Worm (Caenorhabditis elegans) whole organism, L4 larva: ENCODE data around the gene ZK1236.1.
A peak's percentile ranks its signal among the peaks of the same experiment; 100 is the strongest.

Experiments used
- F10B5.3 ChIP-seq: sonication (generic microtip); optimal IDR thresholded peaks from 2 replicates; lab custom pipeline; 2016; ENCODE audit warnings: mild to moderate bottlenecking, missing genetic modification characterization, missing compliant biosample characterization
- F37D6.2 ChIP-seq: sonication (generic microtip); optimal IDR thresholded peaks from 2 replicates; lab custom pipeline; 2016; ENCODE audit warnings: mild to moderate bottlenecking, missing genetic modification characterization, missing compliant biosample characterization
- F49E8.2 ChIP-seq: sonication (generic microtip); optimal IDR thresholded peaks from 2 replicates; lab custom pipeline; 2016; ENCODE audit warnings: missing compliant biosample characterization, mild to moderate bottlenecking, missing genetic modification characterization, borderline replicate concordance
- T20F7.1 ChIP-seq: fragments of 200-800 bp; sonication (Bioruptor generic); optimal IDR thresholded peaks from 2 replicates; lab custom pipeline; 2018; ENCODE audit warnings: mild to moderate bottlenecking, missing genetic modification characterization, missing compliant biosample characterization
- Y75B8A.6 ChIP-seq: fragments of 200-800 bp; sonication (Bioruptor generic); IDR thresholded peaks from 2 replicates; pipeline ENCODE4 v1.3.6; 2022; ENCODE audit warnings: missing genetic modification reagents, missing genetic modification characterization, missing compliant biosample characterization
- ZK337.2 ChIP-seq: fragments of 200-800 bp; sonication (Bioruptor generic); IDR thresholded peaks from 2 replicates; pipeline ENCODE4 v1.3.6; 2022; ENCODE audit warnings: missing genetic modification reagents, missing genetic modification characterization, missing compliant biosample characterization
- ZK546.5 ChIP-seq, 2 experiments: sonication (generic microtip); optimal IDR thresholded peaks; 2 replicates each; lab custom pipeline; 2017; ENCODE audit warnings: missing biosample characterization in 2 of 2, missing genetic modification characterization in 2 of 2
- attf-4 ChIP-seq: sonication (generic microtip); optimal IDR thresholded peaks from 3 replicates; lab custom pipeline; 2017; ENCODE audit warnings: missing biosample characterization, missing genetic modification characterization
- ceh-20 ChIP-seq: fragments of 200-800 bp; sonication (Bioruptor generic); IDR thresholded peaks from 2 replicates; pipeline ENCODE4 v1.3.6; 2022; ENCODE audit warnings: missing genetic modification reagents, missing genetic modification characterization, missing compliant biosample characterization
- ceh-32 ChIP-seq: sonication (generic microtip); optimal IDR thresholded peaks from 2 replicates; lab custom pipeline; 2016; ENCODE audit warnings: mild to moderate bottlenecking, missing genetic modification characterization, missing compliant biosample characterization; ENCODE audit not compliant: poor library complexity
- ceh-44 ChIP-seq: fragments of 200-800 bp; sonication (Bioruptor generic); IDR thresholded peaks from 2 replicates; pipeline ENCODE4 v1.3.6; 2022; ENCODE audit warnings: missing genetic modification reagents, missing genetic modification characterization, missing compliant biosample characterization
- ceh-82 ChIP-seq: sonication (generic microtip); optimal IDR thresholded peaks from 2 replicates; lab custom pipeline; 2017; ENCODE audit warnings: missing biosample characterization, missing genetic modification characterization
- ces-1 ChIP-seq: fragments of 150-350 bp; sonication (generic microtip); optimal IDR thresholded peaks from 4 replicates; lab custom pipeline; 2014; ENCODE audit warnings: missing biosample characterization, missing genetic modification reagents, missing genetic modification characterization
- cey-2 ChIP-seq: sonication (generic microtip); optimal IDR thresholded peaks from 3 replicates; lab custom pipeline; 2017; ENCODE audit warnings: missing genetic modification characterization, mild to moderate bottlenecking, missing compliant biosample characterization, antibody characterized with exemption, borderline replicate concordance; ENCODE audit not compliant: insufficient read depth
- ctbp-1 ChIP-seq: fragments of 200-800 bp; sonication (Bioruptor generic); IDR thresholded peaks from 2 replicates; pipeline ENCODE4 v1.3.6; 2022; ENCODE audit warnings: missing genetic modification reagents, missing genetic modification characterization, missing compliant biosample characterization
- daf-12 ChIP-seq: fragments of 150-350 bp; optimal IDR thresholded peaks from 2 replicates; lab custom pipeline; 2014; ENCODE audit warnings: missing biosample characterization, missing genetic modification reagents, missing genetic modification characterization
- daf-19 ChIP-seq: fragments of 200-800 bp; sonication (Bioruptor generic); conservative IDR thresholded peaks from 2 replicates; pipeline ENCODE4 v1.3.6; 2022; ENCODE audit warnings: missing genetic modification characterization, missing compliant biosample characterization
- dpl-1 ChIP-seq: fragments of 150-350 bp; optimal IDR thresholded peaks from 2 replicates; lab custom pipeline; 2014; ENCODE audit warnings: missing biosample characterization, missing genetic modification reagents, missing genetic modification characterization
- duxl-1 ChIP-seq: sonication (generic microtip); optimal IDR thresholded peaks from 2 replicates; lab custom pipeline; 2016; ENCODE audit warnings: mild to moderate bottlenecking, missing genetic modification characterization, moderate library complexity, missing compliant biosample characterization; ENCODE audit not compliant: poor library complexity
- fkh-10 ChIP-seq: fragments of 150-350 bp; optimal IDR thresholded peaks from 2 replicates; lab custom pipeline; 2014; ENCODE audit warnings: missing biosample characterization, missing genetic modification reagents, missing genetic modification characterization
- gei-8 ChIP-seq: fragments of 200-800 bp; sonication (Bioruptor generic); optimal IDR thresholded peaks from 2 replicates; lab custom pipeline; 2018; ENCODE audit warnings: mild to moderate bottlenecking, missing genetic modification characterization, missing compliant biosample characterization
- hif-1 ChIP-seq, 2 experiments: sonication (generic microtip); optimal IDR thresholded peaks; 2 replicates each; lab custom pipeline; 2016 to 2017; ENCODE audit warnings: missing compliant biosample characterization in 2 of 2, missing genetic modification characterization in 2 of 2, missing genetic modification reagents in 2 of 2, missing genotype in 2 of 2, mild to moderate bottlenecking in 1 of 2
- hlh-11 ChIP-seq: fragments of 200-800 bp; sonication (Bioruptor generic); optimal IDR thresholded peaks from 2 replicates; lab custom pipeline; 2018; ENCODE audit warnings: mild to moderate bottlenecking, missing genetic modification characterization, missing compliant biosample characterization
- hlh-30 ChIP-seq: sonication (generic microtip); optimal IDR thresholded peaks from 2 replicates; lab custom pipeline; 2017; ENCODE audit warnings: antibody characterized with exemption, mild to moderate bottlenecking, missing genetic modification characterization, missing compliant biosample characterization; ENCODE audit not compliant: insufficient read depth
- hmg-1.1 ChIP-seq: fragments of 200-800 bp; sonication (Bioruptor generic); IDR thresholded peaks from 2 replicates; pipeline ENCODE4 v1.3.6; 2022; ENCODE audit warnings: missing genetic modification reagents, missing genetic modification characterization, missing compliant biosample characterization
- jun-1 ChIP-seq: fragments of 150-350 bp; optimal IDR thresholded peaks from 2 replicates; lab custom pipeline; 2014; ENCODE audit warnings: missing biosample characterization, missing genetic modification reagents, missing genetic modification characterization
- lim-7 ChIP-seq: fragments of 200-800 bp; sonication (Bioruptor generic); IDR thresholded peaks from 2 replicates; pipeline ENCODE4 v1.3.6; 2022; ENCODE audit warnings: missing genetic modification characterization, missing compliant biosample characterization
- lin-1 ChIP-seq: fragments of 200-800 bp; sonication (Bioruptor generic); IDR thresholded peaks from 2 replicates; pipeline ENCODE4 v1.3.6; 2022; ENCODE audit warnings: missing genetic modification reagents, missing genetic modification characterization, missing compliant biosample characterization
- lin-15B ChIP-seq: fragments of 150-350 bp; sonication (generic microtip); optimal IDR thresholded peaks from 3 replicates; lab custom pipeline; 2014; ENCODE audit warnings: missing biosample characterization, missing genetic modification characterization
- lin-29 ChIP-seq: fragments of 200-800 bp; sonication (Bioruptor generic); IDR thresholded peaks from 2 replicates; pipeline ENCODE4 v1.3.6; 2022; ENCODE audit warnings: missing genetic modification reagents, missing genetic modification characterization, missing compliant biosample characterization
- lin-38 ChIP-seq: fragments of 200-800 bp; sonication (Bioruptor generic); IDR thresholded peaks from 2 replicates; pipeline ENCODE4 v1.3.6; 2022; ENCODE audit warnings: missing genetic modification reagents, missing genetic modification characterization, missing compliant biosample characterization
- lin-39 ChIP-seq: fragments of 150-350 bp; optimal IDR thresholded peaks from 2 replicates; lab custom pipeline; 2014; ENCODE audit warnings: missing biosample characterization, missing genetic modification reagents, missing genetic modification characterization
- mdt-29 ChIP-seq: fragments of 200-800 bp; sonication (Bioruptor generic); IDR thresholded peaks from 2 replicates; pipeline ENCODE4 v1.3.6; 2022; ENCODE audit warnings: missing genetic modification reagents, missing genetic modification characterization, missing compliant biosample characterization
- nhr-10 ChIP-seq: fragments of 150-350 bp; optimal IDR thresholded peaks from 2 replicates; lab custom pipeline; 2014; ENCODE audit warnings: missing biosample characterization, missing genetic modification characterization
- nhr-25 ChIP-seq: sonication (generic microtip); optimal IDR thresholded peaks from 2 replicates; lab custom pipeline; 2017; ENCODE audit warnings: missing genetic modification characterization, mild to moderate bottlenecking, missing compliant biosample characterization, antibody characterized with exemption, moderate library complexity, borderline replicate concordance; ENCODE audit not compliant: insufficient read depth
- nhr-41 ChIP-seq: fragments of 200-800 bp; sonication (Bioruptor generic); IDR thresholded peaks from 2 replicates; pipeline ENCODE4 v1.3.6; 2022; ENCODE audit warnings: missing genetic modification reagents, missing genetic modification characterization, missing compliant biosample characterization
- pha-4 ChIP-seq, 2 experiments: fragments of 150-350 bp in 1 of 2; fragments of 200-800 bp in 1 of 2; sonication (Bioruptor generic) in 1 of 2; IDR thresholded peaks in 1 of 2; optimal IDR thresholded peaks in 1 of 2; 2 replicates each; pipeline versions ENCODE4 v1.3.6 to Lab custom; 2014 to 2022; ENCODE audit warnings: missing genetic modification characterization in 2 of 2, missing genetic modification reagents in 2 of 2, missing biosample characterization in 1 of 2, missing compliant biosample characterization in 1 of 2
- php-3 ChIP-seq: fragments of 200-800 bp; sonication (Bioruptor generic); IDR thresholded peaks from 2 replicates; pipeline ENCODE4 v1.3.6; 2022; ENCODE audit warnings: missing genetic modification reagents, missing genetic modification characterization, missing compliant biosample characterization
- pqm-1 ChIP-seq: sonication (generic microtip); optimal IDR thresholded peaks from 2 replicates; lab custom pipeline; 2017; ENCODE audit warnings: missing biosample characterization, missing genetic modification characterization
- rbr-2 ChIP-seq: sonication (generic microtip); optimal IDR thresholded peaks from 2 replicates; lab custom pipeline; 2016; ENCODE audit warnings: missing genotype, missing genetic modification characterization, missing compliant biosample characterization
- saeg-2 ChIP-seq: fragments of 200-800 bp; sonication (Bioruptor generic); IDR thresholded peaks from 2 replicates; pipeline ENCODE4 v1.3.6; 2022; ENCODE audit warnings: missing genetic modification reagents, missing genetic modification characterization, missing compliant biosample characterization
- sdz-12 ChIP-seq: fragments of 200-800 bp; sonication (Bioruptor generic); optimal IDR thresholded peaks from 2 replicates; lab custom pipeline; 2018; ENCODE audit warnings: mild to moderate bottlenecking, missing genetic modification characterization, missing compliant biosample characterization
- skn-1 ChIP-seq: fragments of 150-350 bp; optimal IDR thresholded peaks from 2 replicates; lab custom pipeline; 2014; ENCODE audit warnings: missing biosample characterization, missing genetic modification characterization
- snpc-1.2 ChIP-seq: fragments of 200-800 bp; sonication (Bioruptor generic); IDR thresholded peaks from 2 replicates; pipeline ENCODE4 v1.3.6; 2022; ENCODE audit warnings: missing genetic modification reagents, missing genetic modification characterization, missing compliant biosample characterization
- snpc-4 ChIP-seq: fragments of 150-350 bp; optimal IDR thresholded peaks from 2 replicates; lab custom pipeline; 2014; ENCODE audit warnings: missing biosample characterization, missing genetic modification characterization
- unc-62 ChIP-seq, 3 experiments: fragments of 150-350 bp in 1 of 3; sonication (generic microtip); optimal IDR thresholded peaks in 2 of 3; peaks in 1 of 3; 1 replicate in 1 of 3; 2 replicates in 2 of 3; lab custom pipeline; 2014 to 2017; ENCODE audit warnings: missing biosample characterization in 3 of 3, missing genetic modification characterization in 3 of 3, missing genetic modification reagents in 3 of 3, missing genotype in 1 of 3
- vab-7 ChIP-seq: fragments of 200-800 bp; sonication (Bioruptor generic); IDR thresholded peaks from 2 replicates; pipeline ENCODE4 v1.3.6; 2022; ENCODE audit warnings: missing genetic modification reagents, missing genetic modification characterization, missing compliant biosample characterization
- zfp-3 ChIP-seq: fragments of 200-800 bp; sonication (Bioruptor generic); conservative IDR thresholded peaks from 2 replicates; pipeline ENCODE4 v1.3.6; 2022; ENCODE audit warnings: missing genetic modification reagents, missing genetic modification characterization, missing compliant biosample characterization
- zip-2 ChIP-seq: fragments of 150-350 bp; optimal IDR thresholded peaks from 2 replicates; lab custom pipeline; 2014; ENCODE audit warnings: missing biosample characterization, missing genetic modification characterization
- ztf-11 ChIP-seq: fragments of 150-350 bp; optimal IDR thresholded peaks from 2 replicates; lab custom pipeline; 2014; ENCODE audit warnings: missing biosample characterization, missing genetic modification characterization

The ZK1236.1 gene

DNA sequence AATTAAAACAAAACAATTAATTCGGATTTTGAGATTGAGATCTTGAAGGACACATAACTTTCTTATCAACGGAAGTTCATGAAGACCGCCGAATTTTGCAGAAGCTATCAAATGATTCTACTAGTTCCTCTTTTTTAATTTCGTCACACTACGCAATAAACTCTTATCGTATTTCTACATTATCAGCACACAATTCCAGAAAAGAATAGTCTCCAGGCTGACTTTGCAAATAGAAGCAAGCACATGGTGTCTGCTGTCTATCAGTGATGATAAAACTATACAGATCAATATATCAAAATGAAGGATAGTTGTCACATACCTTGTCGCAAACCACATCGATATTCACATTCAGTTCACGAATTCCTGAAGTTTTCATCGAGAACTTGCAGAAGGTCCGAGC lies 28.6 kb upstream of the ZK1236.1 start (continued):
- peak; percentile 87 for TF ChIP-seq php-3 (GFP tag; lab: Robert Waterston, UW)
- peak; percentile 7 for TF ChIP-seq hlh-30
- no peak for TF ChIP-seq T20F7.1 (GFP tag; lab: Kevin White, UChicago)
- TF ChIP-seq pqm-1 (tag; lab: Kevin White, UChicago), result peak; percentile 100
- TF ChIP-seq pha-4 (GFP tag; IDR thresholded peaks at IDR 0.05; lab: Robert Waterston, UW), result no peak
- TF ChIP-seq pha-4 (tag; optimal IDR thresholded peaks at IDR 0.05; lab: Kevin White, UChicago), result no peak
- no peak for TF ChIP-seq F37D6.2 (tag; lab: Kevin White, UChicago)
- TF ChIP-seq ZK337.2, result no peak
- TF ChIP-seq hmg-1.1 (GFP tag; lab: Robert Waterston, UW), result no peak
- no peak for TF ChIP-seq ztf-11 (tag; lab: Kevin White, UChicago)
- no peak for TF ChIP-seq ces-1
- no peak for TF ChIP-seq rbr-2 (tag; lab: Kevin White, UChicago)
- no peak for TF ChIP-seq ceh-32
- no peak for TF ChIP-seq unc-62 (GFP tag; optimal IDR thresholded peaks at IDR 0.05 in 1 of 2; lab: Kevin White, UChicago)
- no peak for TF ChIP-seq unc-62 (tag; optimal IDR thresholded peaks at IDR 0.05; lab: Kevin White, UChicago)
- no peak for TF ChIP-seq snpc-4 (tag; lab: Kevin White, UChicago)
- no peak for TF ChIP-seq ceh-20
- no peak for TF ChIP-seq lin-39
- TF ChIP-seq F10B5.3 (tag; lab: Kevin White, UChicago), result no peak
- TF ChIP-seq jun-1 (tag; lab: Kevin White, UChicago), result no peak
- TF ChIP-seq lin-1, result peak; percentile 43; the same call in 1 of the 2 replicates
- no peak for TF ChIP-seq lim-7
- no peak for TF ChIP-seq attf-4 (tag; lab: Kevin White, UChicago)
- TF ChIP-seq F49E8.2 (tag; lab: Kevin White, UChicago), result no peak
- TF ChIP-seq lin-29 (GFP tag; lab: Robert Waterston, UW), result no peak
- no peak for TF ChIP-seq vab-7 (GFP tag; lab: Robert Waterston, UW)
- no peak for TF ChIP-seq ctbp-1
- no peak for TF ChIP-seq cey-2
- TF ChIP-seq ceh-82 (tag; lab: Kevin White, UChicago), result no peak
- TF ChIP-seq saeg-2 (GFP tag; lab: Robert Waterston, UW), result no peak
- no peak for TF ChIP-seq dpl-1 (GFP tag; lab: Kevin White, UChicago)
- no peak for TF ChIP-seq duxl-1 (tag; lab: Kevin White, UChicago)
- peak; percentile 44 for TF ChIP-seq gei-8
- no peak for TF ChIP-seq ZK546.5 (tag; optimal IDR thresholded peaks at IDR 0.05; lab: Kevin White, UChicago)
- TF ChIP-seq ceh-44, result no peak
- peak; percentile 82 for TF ChIP-seq hlh-11 (tag; lab: Kevin White, UChicago)
- no peak for TF ChIP-seq nhr-41 (GFP tag; lab: Robert Waterston, UW)
- no peak for TF ChIP-seq daf-12 (tag; lab: Kevin White, UChicago)
- no peak for TF ChIP-seq snpc-1.2 (GFP tag; lab: Robert Waterston, UW)
- TF ChIP-seq Y75B8A.6 (GFP tag; lab: Robert Waterston, UW), result no peak
- no peak for TF ChIP-seq skn-1 (tag; lab: Kevin White, UChicago)
- no peak for TF ChIP-seq fkh-10 (GFP tag; lab: Kevin White, UChicago)
- TF ChIP-seq mdt-29, result no peak
- no peak for TF ChIP-seq daf-19
- no peak for TF ChIP-seq sdz-12 (GFP tag; lab: Kevin White, UChicago)
- no peak for TF ChIP-seq hif-1 (tag; optimal IDR thresholded peaks at IDR 0.05; lab: Kevin White, UChicago)
- TF ChIP-seq lin-38 (GFP tag; lab: Robert Waterston, UW), result no peak
- TF ChIP-seq zfp-3 (GFP tag; lab: Robert Waterston, UW), result no peak
- TF ChIP-seq lin-15B (tag; lab: Kevin White, UChicago), result no peak
- TF ChIP-seq nhr-10 (tag; lab: Kevin White, UChicago), result no peak
- no peak for TF ChIP-seq zip-2 (tag; lab: Kevin White, UChicago)
- TF ChIP-seq nhr-25 (tag; lab: Kevin White, UChicago), result no peak
